Fruit fly (Drosophila melanogaster): ENCODE data around the gene CG13376.

DNA sequence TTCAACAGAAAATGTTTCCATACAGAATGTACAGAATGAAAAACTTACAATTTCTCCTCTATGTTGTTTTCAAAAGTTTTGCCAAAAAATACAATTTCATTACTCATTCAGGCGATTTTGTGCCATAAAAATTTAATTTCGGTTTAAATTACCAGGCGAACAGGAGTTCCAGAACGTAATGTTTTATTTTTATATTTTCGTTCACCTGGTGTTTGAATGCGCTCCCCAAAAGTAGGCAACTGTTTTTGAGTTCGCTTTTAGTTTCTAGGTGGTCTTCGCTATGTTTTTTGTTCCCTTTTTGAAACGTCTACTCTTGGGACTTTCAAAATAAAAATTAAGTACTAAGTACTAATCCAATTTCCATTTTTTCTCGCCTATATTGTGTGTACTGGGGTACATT is 1.1 kb downstream of the CG13376 start:
- TF ChIP-seq ttk (optimal IDR thresholded peaks at IDR 0.05) (no peak), psq (optimal IDR thresholded peaks at IDR 0.05) (no peak), Myc (optimal IDR thresholded peaks at IDR 0.05) (no peak), h (optimal IDR thresholded peaks at IDR 0.05) (no peak), insv (optimal IDR thresholded peaks at IDR 0.05) (no peak)
